Worm (Caenorhabditis elegans) whole organism, mixed stage, embryonic: ENCODE data around the gene fbxb-1.

Experiments used
- M03D4.4 ChIP-seq: sonication (generic microtip); optimal IDR thresholded peaks from 2 replicates; lab custom pipeline; 2017; ENCODE audit warnings: mild to moderate bottlenecking, missing genetic modification characterization, missing compliant biosample characterization
- bed-3 ChIP-seq: fragments of 200-800 bp; sonication (Bioruptor generic); optimal IDR thresholded peaks from 3 replicates; lab custom pipeline; 2018; ENCODE audit warnings: mild to moderate bottlenecking, missing genetic modification characterization, moderate library complexity, missing compliant biosample characterization
- ceh-39 ChIP-seq: fragments of 150-350 bp; optimal IDR thresholded peaks from 2 replicates; lab custom pipeline; 2014; ENCODE audit warnings: missing biosample characterization, missing genetic modification characterization
- ceh-43 ChIP-seq: fragments of 200-800 bp; sonication (Bioruptor generic); optimal IDR thresholded peaks from 2 replicates; lab custom pipeline; 2018; ENCODE audit warnings: mild to moderate bottlenecking, missing genetic modification characterization, moderate library complexity, missing compliant biosample characterization
- cnd-1 ChIP-seq: fragments of 200-800 bp; sonication (Bioruptor generic); optimal IDR thresholded peaks from 2 replicates; lab custom pipeline; 2018; ENCODE audit warnings: mild to moderate bottlenecking, missing genetic modification characterization, missing compliant biosample characterization
- elt-1 ChIP-seq: sonication (generic microtip); optimal IDR thresholded peaks from 2 replicates; lab custom pipeline; 2017; ENCODE audit warnings: missing genetic modification characterization, mild to moderate bottlenecking, missing compliant biosample characterization, antibody characterized with exemption, moderate library complexity, borderline replicate concordance; ENCODE audit not compliant: insufficient read depth
- elt-3 ChIP-seq: fragments of 150-350 bp; optimal IDR thresholded peaks from 2 replicates; lab custom pipeline; 2014; ENCODE audit warnings: missing biosample characterization, missing genetic modification characterization
- hlh-1 ChIP-seq: fragments of 150-350 bp; optimal IDR thresholded peaks from 2 replicates; lab custom pipeline; 2014; ENCODE audit warnings: missing biosample characterization, missing genetic modification reagents, missing genetic modification characterization
- lin-13 ChIP-seq: fragments of 150-350 bp; optimal IDR thresholded peaks from 2 replicates; lab custom pipeline; 2014; ENCODE audit warnings: missing biosample characterization, missing genetic modification characterization
- lin-32 ChIP-seq: fragments of 200-800 bp; sonication (Bioruptor generic); optimal IDR thresholded peaks from 2 replicates; lab custom pipeline; 2018; ENCODE audit warnings: mild to moderate bottlenecking, missing genetic modification characterization, missing compliant biosample characterization
- mab-5 ChIP-seq: fragments of 150-350 bp; optimal IDR thresholded peaks from 2 replicates; lab custom pipeline; 2014; ENCODE audit warnings: missing biosample characterization, missing genetic modification characterization
- mep-1 ChIP-seq: fragments of 150-350 bp; optimal IDR thresholded peaks from 2 replicates; lab custom pipeline; 2017; ENCODE audit warnings: missing biosample characterization, missing genetic modification reagents, missing genetic modification characterization, inconsistent platforms
- nhr-12 ChIP-seq: fragments of 150-350 bp; optimal IDR thresholded peaks from 2 replicates; lab custom pipeline; 2014; ENCODE audit warnings: missing biosample characterization, missing genetic modification characterization
- nhr-2 ChIP-seq: fragments of 150-350 bp; optimal IDR thresholded peaks from 2 replicates; lab custom pipeline; 2014; ENCODE audit warnings: missing biosample characterization, missing genetic modification characterization
- nhr-28 ChIP-seq: fragments of 150-350 bp; optimal IDR thresholded peaks from 2 replicates; lab custom pipeline; 2014; ENCODE audit warnings: missing biosample characterization, missing genetic modification characterization
- pha-4 ChIP-seq: fragments of 150-350 bp; optimal IDR thresholded peaks from 2 replicates; lab custom pipeline; 2018; ENCODE audit warnings: missing biosample characterization, missing genetic modification reagents, missing genetic modification characterization
- snpc-4 ChIP-seq: fragments of 150-350 bp; optimal IDR thresholded peaks from 2 replicates; lab custom pipeline; 2014; ENCODE audit warnings: missing biosample characterization, missing genetic modification characterization
- tbx-8 ChIP-seq: fragments of 200-800 bp; sonication (Bioruptor generic); optimal IDR thresholded peaks from 2 replicates; lab custom pipeline; 2018; ENCODE audit warnings: mild to moderate bottlenecking, missing genetic modification characterization, moderate library complexity, missing compliant biosample characterization
- unc-120 ChIP-seq: sonication (generic microtip); optimal IDR thresholded peaks from 2 replicates; lab custom pipeline; 2017; ENCODE audit warnings: missing genetic modification characterization, missing compliant biosample characterization; ENCODE audit not compliant: poor library complexity, severe bottlenecking
- unc-62 ChIP-seq: fragments of 150-350 bp; optimal IDR thresholded peaks from 2 replicates; lab custom pipeline; 2014; ENCODE audit warnings: missing biosample characterization, missing genetic modification reagents, missing genetic modification characterization
- zip-8 ChIP-seq: fragments of 150-350 bp; optimal IDR thresholded peaks from 2 replicates; lab custom pipeline; 2014; ENCODE audit warnings: missing biosample characterization, missing genetic modification characterization
- ztf-11 ChIP-seq: fragments of 150-350 bp; optimal IDR thresholded peaks from 2 replicates; lab custom pipeline; 2014; ENCODE audit warnings: missing biosample characterization, missing genetic modification characterization

Gene fbxb-1

DNA sequence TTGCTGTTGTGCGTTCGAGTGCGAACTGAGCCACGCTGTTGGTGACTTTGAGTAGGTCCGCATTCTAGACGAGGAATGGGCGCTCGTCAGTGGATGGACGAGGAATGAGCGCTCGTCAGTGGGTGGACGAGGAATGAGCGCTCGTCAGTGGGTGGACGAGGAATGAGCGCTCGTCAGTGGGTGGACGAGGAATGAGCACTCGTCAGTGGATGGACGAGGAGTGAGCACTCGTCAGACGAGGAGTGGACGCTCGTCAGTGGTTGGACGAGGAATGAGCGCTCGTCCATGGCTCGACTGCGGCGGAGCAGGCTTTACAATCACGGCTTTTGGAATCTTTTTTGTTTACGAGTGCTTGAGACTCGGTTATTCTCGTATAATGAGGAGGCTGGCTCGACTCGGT, 38.3 kb downstream of the fbxb-1 start:
- TF ChIP-seq mab-5 (tag; lab: Kevin White, UChicago): no peak
- no peak for TF ChIP-seq hlh-1 (tag; lab: Kevin White, UChicago)
- TF ChIP-seq M03D4.4 (tag; lab: Kevin White, UChicago): no peak
- no peak for TF ChIP-seq cnd-1 (tag; lab: Kevin White, UChicago)
- no peak for TF ChIP-seq lin-32
- TF ChIP-seq unc-120 (tag; lab: Kevin White, UChicago): no peak
- TF ChIP-seq nhr-28: no peak
- TF ChIP-seq nhr-12 (tag; lab: Kevin White, UChicago): no peak
- no peak for TF ChIP-seq mep-1 (tag; lab: Kevin White, UChicago)
- no peak for TF ChIP-seq ztf-11
- no peak for TF ChIP-seq zip-8 (tag; lab: Kevin White, UChicago)
- TF ChIP-seq ceh-39 (tag; lab: Kevin White, UChicago): no peak

DNA sequence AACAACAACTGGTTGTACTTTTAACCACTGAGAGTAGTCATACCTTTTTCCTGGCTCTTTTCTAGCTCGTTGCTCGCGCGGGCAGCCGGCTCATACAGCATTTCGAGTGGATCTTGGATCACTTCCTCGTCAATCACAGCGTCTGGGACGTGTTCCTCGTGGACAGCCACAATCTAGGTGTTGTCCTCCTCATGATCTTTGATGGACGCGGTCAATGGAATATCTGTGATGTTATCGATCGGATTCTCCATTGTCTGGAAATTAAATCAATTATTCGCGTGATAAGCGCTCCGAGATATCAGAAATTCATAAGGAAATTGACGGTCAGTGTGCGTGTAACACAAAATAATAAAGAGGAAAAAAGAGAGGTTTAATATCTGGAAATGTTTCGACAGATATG, 39.7 kb downstream of the fbxb-1 start, which contains the start of gene F21D9.8:
F21D9.8 (minus strand) TSS at position 101 of the 400 bp plus-strand sequence.
- TF ChIP-seq snpc-4 (tag; lab: Kevin White, UChicago) (no peak), tbx-8 (GFP tag; lab: Kevin White, UChicago) (no peak), ceh-43 (no peak), mep-1 (tag; lab: Kevin White, UChicago) (no peak), bed-3 (no peak), pha-4 (tag; lab: Kevin White, UChicago) (no peak), lin-13 (tag; lab: Kevin White, UChicago) (no peak)
- TF ChIP-seq, all 35 proteins: peak for 0

DNA sequence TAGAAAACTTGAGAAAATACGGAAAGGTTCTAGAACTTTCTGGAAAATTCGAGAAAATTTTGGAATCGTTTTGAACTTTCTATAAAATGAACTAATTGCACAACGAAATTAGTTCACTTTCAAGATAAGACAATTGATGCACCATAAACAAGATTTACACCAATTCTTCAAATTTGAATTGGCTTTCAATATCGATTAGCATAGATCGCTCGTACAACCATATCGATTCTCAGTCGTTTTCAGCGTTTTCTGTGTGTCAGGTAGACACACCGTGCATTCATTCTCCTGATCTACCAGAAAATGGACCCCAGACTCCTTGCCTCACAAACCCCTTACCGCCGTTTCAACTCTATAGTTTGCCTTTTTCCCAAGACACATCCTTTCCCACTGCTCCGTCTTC, 42.2 kb downstream of the fbxb-1 start, which contains the start of gene fbxb-117:
fbxb-117 (plus strand) TSS at position 301 of the 400 bp plus-strand sequence.
- TF ChIP-seq hlh-1 (tag; lab: Kevin White, UChicago) (no peak), unc-62 (no peak)

DNA sequence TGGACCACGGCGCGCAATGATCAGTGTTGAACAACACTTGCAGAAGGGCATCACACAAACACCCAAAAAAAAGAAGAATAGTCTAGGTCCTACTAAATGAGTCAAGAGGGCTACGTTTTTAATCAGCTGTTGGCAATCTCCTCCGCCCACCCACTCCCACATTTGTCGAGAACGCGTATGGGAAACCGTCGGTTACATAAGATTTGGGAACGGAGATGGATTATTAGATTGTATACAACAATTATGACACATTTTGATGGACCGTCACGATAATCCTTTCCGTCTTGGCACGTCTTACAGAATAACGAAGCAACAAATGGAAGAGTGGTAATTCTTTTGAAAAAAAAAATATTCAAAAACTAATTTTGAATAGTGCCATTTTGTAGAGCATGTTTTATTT, 45.8 kb downstream of the fbxb-1 start:
- no peak for TF ChIP-seq nhr-28
- no peak for TF ChIP-seq tbx-8 (GFP tag; lab: Kevin White, UChicago)
- no peak for TF ChIP-seq hlh-1 (tag; lab: Kevin White, UChicago)
- peak; percentile 91 for TF ChIP-seq elt-1
- TF ChIP-seq lin-32: no peak
- TF ChIP-seq nhr-2: peak; percentile 1
- no peak for TF ChIP-seq mep-1 (tag; lab: Kevin White, UChicago)

DNA sequence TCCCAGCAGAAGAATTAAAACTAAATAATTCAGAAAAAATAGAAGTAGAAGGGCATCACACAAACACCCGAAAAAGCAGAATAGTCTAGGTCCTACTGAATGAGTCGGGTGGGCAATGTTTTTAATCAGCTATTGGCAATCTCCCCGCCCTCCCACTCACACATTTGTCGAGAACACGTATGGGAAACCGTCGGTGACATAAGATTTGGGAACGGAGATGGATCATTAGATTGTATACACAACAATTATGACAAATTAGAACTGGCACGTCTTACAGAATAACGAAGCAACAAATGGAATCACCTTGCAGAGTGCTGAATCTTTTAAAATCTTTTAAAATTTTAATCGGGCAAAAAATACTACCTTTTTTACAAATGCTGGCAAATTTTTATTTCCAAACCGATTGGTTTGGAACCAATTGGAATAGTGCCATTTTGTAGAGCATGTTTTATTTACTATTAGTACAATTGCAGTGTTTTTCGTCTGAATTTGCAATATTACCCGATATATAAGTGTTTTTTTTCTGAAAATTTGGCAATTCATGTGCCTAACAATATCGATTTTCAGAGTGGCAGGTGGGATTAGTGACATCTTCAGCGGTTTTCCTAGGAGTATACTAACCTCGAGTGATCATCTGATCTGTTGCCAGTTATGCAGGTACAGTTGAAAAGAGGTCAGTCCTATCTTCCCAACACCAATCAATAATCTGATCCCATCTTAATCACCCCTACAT, 48.1 kb downstream of the fbxb-1 start, which contains the start of the genes F55C9.3 and fbxb-57:
F55C9.3 (minus strand) TSS at position 101 of the 733 bp plus-strand sequence.
fbxb-57 (plus strand) TSS at position 683 of the 733 bp plus-strand sequence.
- TF ChIP-seq elt-3 (tag; lab: Kevin White, UChicago) (no peak), elt-1 (peak; percentile 69)
